Fruit fly (Drosophila melanogaster): Measurements from ENCODE around the gene MTA1-like.

Gene MTA1-like

dm6 chr3R:5670660-5671264 lies 22.2 kb upstream of the MTA1-like start (continued):
- TF ChIP-seq CG32006 (GFP tag; optimal IDR thresholded peaks at IDR 0.05) = peak; percentile 3
- peak; percentile 42 for TF ChIP-seq achi (GFP tag; optimal IDR thresholded peaks at IDR 0.05)
- no peak for TF ChIP-seq CG7368 (GFP tag; optimal IDR thresholded peaks at IDR 0.05)
- peak; percentile 7 for TF ChIP-seq spab (GFP tag; optimal IDR thresholded peaks at IDR 0.05)
- TF ChIP-seq Smox (GFP tag; optimal IDR thresholded peaks at IDR 0.05) = no peak
- TF ChIP-seq Sox15 (GFP tag; optimal IDR thresholded peaks at IDR 0.05) = no peak
- TF ChIP-seq ss (GFP tag; optimal IDR thresholded peaks at IDR 0.05) = peak in 1 of 2 experiments; percentile 53
- TF ChIP-seq Sox14 (GFP tag; optimal IDR thresholded peaks at IDR 0.05) = peak; percentile 67
- TF ChIP-seq esn (GFP tag; optimal IDR thresholded peaks at IDR 0.05) = peak; percentile 41
- no peak for TF ChIP-seq Met (GFP tag; optimal IDR thresholded peaks at IDR 0.05)
- no peak for TF ChIP-seq CG34406 (GFP tag; optimal IDR thresholded peaks at IDR 0.05)
- no peak for TF ChIP-seq Blimp-1 (GFP tag; optimal IDR thresholded peaks at IDR 0.05)
- TF ChIP-seq Ets96B (tag; optimal IDR thresholded peaks at IDR 0.05) = peak; percentile 31
- TF ChIP-seq CG3919 (GFP tag; optimal IDR thresholded peaks at IDR 0.05) = peak; percentile 1
- peak; percentile 13 for TF ChIP-seq vri (GFP tag; optimal IDR thresholded peaks at IDR 0.05)
- TF ChIP-seq acj6 (GFP tag; optimal IDR thresholded peaks at IDR 0.05) = no peak
- TF ChIP-seq Hr4 (GFP tag; optimal IDR thresholded peaks at IDR 0.05) = peak; percentile 30
- no peak for TF ChIP-seq CG11294 (GFP tag; IDR thresholded peaks at IDR 0.05)
- peak; percentile 63 for TF ChIP-seq Eip78C (GFP tag)

dm6 chr3R:5669740-5670659 lies 21.5 kb upstream of the MTA1-like start:
- TF ChIP-seq CG34406 (GFP tag; optimal IDR thresholded peaks at IDR 0.05) = no peak
- no peak for TF ChIP-seq Hr38 (GFP tag; optimal IDR thresholded peaks at IDR 0.05)
- no peak for TF ChIP-seq CG8319 (GFP tag; optimal IDR thresholded peaks at IDR 0.05)
- TF ChIP-seq CG11762 (GFP tag; optimal IDR thresholded peaks at IDR 0.05; ENCODE audit: insufficient read depth) = no peak
- TF ChIP-seq CG3032 (tag; optimal IDR thresholded peaks at IDR 0.05) = no peak
- TF ChIP-seq CG32006 (GFP tag; optimal IDR thresholded peaks at IDR 0.05) = no peak
- peak; percentile 13 for TF ChIP-seq Eip78C (GFP tag)
- no peak for TF ChIP-seq Smox (GFP tag; optimal IDR thresholded peaks at IDR 0.05)
- no peak for TF ChIP-seq CG3919 (GFP tag; optimal IDR thresholded peaks at IDR 0.05)
- TF ChIP-seq Sox14 (GFP tag; optimal IDR thresholded peaks at IDR 0.05) = no peak
- TF ChIP-seq fkh (GFP tag; optimal IDR thresholded peaks at IDR 0.05) = peak; percentile 35
- TF ChIP-seq fd85E (GFP tag; optimal IDR thresholded peaks at IDR 0.05) = no peak
- TF ChIP-seq ss (GFP tag; optimal IDR thresholded peaks at IDR 0.05) = no peak
- no peak for TF ChIP-seq dac (GFP tag; optimal IDR thresholded peaks at IDR 0.05)
- TF ChIP-seq acj6 (GFP tag; optimal IDR thresholded peaks at IDR 0.05) = no peak
- no peak for TF ChIP-seq vri (GFP tag; optimal IDR thresholded peaks at IDR 0.05)
- no peak for TF ChIP-seq cyc (GFP tag; optimal IDR thresholded peaks at IDR 0.05)

- TF ChIP-seq eg (GFP tag; IDR thresholded peaks at IDR 0.05) (peak; percentile 92), CG16779 (tag; optimal IDR thresholded peaks at IDR 0.05) (peak; percentile 56), acj6 (GFP tag; optimal IDR thresholded peaks at IDR 0.05) (peak; percentile 94), OdsH (GFP tag; optimal IDR thresholded peaks at IDR 0.05) (peak; percentile 96), CG15336 (GFP tag; IDR thresholded peaks at IDR 0.05) (peak; percentile 77), CG31627 (GFP tag; optimal IDR thresholded peaks at IDR 0.05) (peak; percentile 95), fd59A (GFP tag; optimal IDR thresholded peaks at IDR 0.05) (peak; percentile 83), cyc (GFP tag; optimal IDR thresholded peaks at IDR 0.05) (peak; percentile 92), CG3919 (GFP tag; optimal IDR thresholded peaks at IDR 0.05) (peak; percentile 92), CG6808 (GFP tag; optimal IDR thresholded peaks at IDR 0.05) (peak; percentile 76), CG10631 (GFP tag; optimal IDR thresholded peaks at IDR 0.05) (peak; percentile 97), Eip75B (GFP tag; optimal IDR thresholded peaks at IDR 0.05) (peak; percentile 89), CG4318 (GFP tag; optimal IDR thresholded peaks at IDR 0.05) (peak; percentile 93), Smox (GFP tag; optimal IDR thresholded peaks at IDR 0.05) (peak; percentile 91), Ets21C (GFP tag; optimal IDR thresholded peaks at IDR 0.05) (peak; percentile 94), CG6276 (GFP tag; optimal IDR thresholded peaks at IDR 0.05) (no peak), Hr39 (GFP tag; optimal IDR thresholded peaks at IDR 0.05) (peak; percentile 95), pdm3 (GFP tag; optimal IDR thresholded peaks at IDR 0.05) (peak; percentile 94), Ets96B (tag; optimal IDR thresholded peaks at IDR 0.05) (peak; percentile 84), CG8632 (GFP tag; optimal IDR thresholded peaks at IDR 0.05) (peak; percentile 90), CG6163 (GFP tag; IDR thresholded peaks at IDR 0.05) (peak; percentile 88), ss (GFP tag; optimal IDR thresholded peaks at IDR 0.05) (peak; percentile 27 to 80)
Measured at dm6 chr3R:5668928-5669739, 20.6 kb upstream of the MTA1-like start, which contains the start of the genes Xe7 and Atg17. Xe7 (minus strand) TSS chr3R:5669334. Atg17 (plus strand) TSS chr3R:5669713.

All from whole organism, prepupa.